Fruit fly (Drosophila melanogaster) whole organism, embryonic: ENCODE data around the gene CG15818.
A peak's percentile ranks its signal among the peaks of the same experiment; 100 is the strongest.

Source experiments
- C15 ChIP-seq: fragments of 200-800 bp; sonication (Bioruptor generic); IDR thresholded peaks from 3 replicates; pipeline ENCODE4 v1.3.6; 2022; ENCODE audit warnings: missing biosample characterization, missing genetic modification characterization
- CG10274 ChIP-seq: fragments of 200-800 bp; sonication (Bioruptor generic); optimal IDR thresholded peaks from 3 replicates; lab custom pipeline; 2017; ENCODE audit warnings: missing biosample characterization, mild to moderate bottlenecking, missing genetic modification characterization
- CG10543 ChIP-seq: fragments of 200-800 bp; sonication (Bioruptor generic); optimal IDR thresholded peaks from 3 replicates; lab custom pipeline; 2017; ENCODE audit warnings: missing biosample characterization, mild to moderate bottlenecking, missing genetic modification characterization, moderate library complexity
- CG11456 ChIP-seq: fragments of 200-800 bp; sonication (Bioruptor generic); IDR thresholded peaks from 3 replicates; pipeline ENCODE4 v1.3.6; 2022; ENCODE audit warnings: missing biosample characterization, missing genetic modification characterization
- CG11723 ChIP-seq: fragments of 200-800 bp; sonication (Bioruptor generic); optimal IDR thresholded peaks from 2 replicates; lab custom pipeline; 2017; ENCODE audit warnings: missing biosample characterization, mild to moderate bottlenecking, missing genetic modification characterization
- CG12744 ChIP-seq: fragments of 200-800 bp; sonication (Bioruptor generic); optimal IDR thresholded peaks from 2 replicates; lab custom pipeline; 2016; ENCODE audit warnings: missing biosample characterization, missing genetic modification characterization
- CG14667 ChIP-seq: fragments of 200-800 bp; sonication (Bioruptor generic); IDR thresholded peaks from 2 replicates; pipeline ENCODE4 v1.3.6; 2022; ENCODE audit warnings: missing biosample characterization, missing genetic modification characterization
- CG30403 ChIP-seq: fragments of 200-800 bp; sonication (Bioruptor generic); optimal IDR thresholded peaks from 3 replicates; lab custom pipeline; 2016; ENCODE audit warnings: missing biosample characterization, missing genetic modification characterization
- CG31365 ChIP-seq: fragments of 200-800 bp; sonication (Bioruptor generic); optimal IDR thresholded peaks from 2 replicates; lab custom pipeline; 2018; ENCODE audit warnings: missing biosample characterization, mild to moderate bottlenecking, missing genetic modification characterization
- CG32772 ChIP-seq: fragments of 200-800 bp; sonication (Bioruptor generic); IDR thresholded peaks from 2 replicates; pipeline ENCODE4 v1.3.6; 2022; ENCODE audit warnings: missing biosample characterization, missing genetic modification characterization
- CG33557 ChIP-seq: fragments of 200-800 bp; sonication (Bioruptor generic); optimal IDR thresholded peaks from 2 replicates; lab custom pipeline; 2019; ENCODE audit warnings: missing biosample characterization, mild to moderate bottlenecking, missing genetic modification characterization, moderate library complexity
- CG34376 ChIP-seq: fragments of 200-800 bp; sonication (Bioruptor generic); optimal IDR thresholded peaks from 2 replicates; lab custom pipeline; 2018; ENCODE audit warnings: missing biosample characterization, mild to moderate bottlenecking, missing genetic modification characterization
- CG3847 ChIP-seq: fragments of 200-800 bp; sonication (Bioruptor generic); IDR thresholded peaks from 2 replicates; pipeline ENCODE4 v1.3.6; 2022; ENCODE audit warnings: missing biosample characterization, missing genetic modification characterization
- CG4854 ChIP-seq: fragments of 200-800 bp; sonication (Bioruptor generic); optimal IDR thresholded peaks from 2 replicates; lab custom pipeline; 2016; ENCODE audit warnings: missing biosample characterization, missing genetic modification characterization, inconsistent platforms
- CG8765 ChIP-seq: fragments of 200-800 bp; sonication (Bioruptor generic); IDR thresholded peaks from 2 replicates; pipeline ENCODE4 v1.3.6; 2022; ENCODE audit warnings: missing biosample characterization, missing genetic modification characterization
- CG9609 ChIP-seq: fragments of 200-800 bp; sonication (Bioruptor generic); optimal IDR thresholded peaks from 3 replicates; lab custom pipeline; 2016; ENCODE audit warnings: missing biosample characterization, missing genetic modification characterization
- CoRest ChIP-seq: fragments of 200-800 bp; sonication (Bioruptor generic); optimal IDR thresholded peaks from 3 replicates; lab custom pipeline; 2018; ENCODE audit warnings: missing biosample characterization, mild to moderate bottlenecking, missing genetic modification characterization, moderate library complexity
- Drgx ChIP-seq: fragments of 200-800 bp; sonication (Bioruptor generic); IDR thresholded peaks from 2 replicates; pipeline ENCODE4 v1.3.6; 2022; ENCODE audit warnings: missing biosample characterization, missing genetic modification characterization
- E2f1 ChIP-seq: fragments of 200-800 bp; sonication (Bioruptor generic); IDR thresholded peaks from 2 replicates; pipeline ENCODE4 v1.3.6; 2022; ENCODE audit warnings: missing biosample characterization, missing genetic modification characterization
- Fer1 ChIP-seq: fragments of 200-800 bp; sonication (Bioruptor generic); optimal IDR thresholded peaks from 2 replicates; lab custom pipeline; 2017; ENCODE audit warnings: missing biosample characterization, mild to moderate bottlenecking, missing genetic modification characterization
- Gsc ChIP-seq: fragments of 200-800 bp; sonication (Bioruptor generic); IDR thresholded peaks from 2 replicates; pipeline ENCODE4 v1.3.6; 2022; ENCODE audit warnings: missing biosample characterization, missing genetic modification characterization
- HLH4C ChIP-seq: fragments of 200-800 bp; sonication (Bioruptor generic); IDR thresholded peaks from 3 replicates; pipeline ENCODE4 v1.3.6; 2022; ENCODE audit warnings: missing biosample characterization, missing genetic modification characterization; ENCODE audit not compliant: partially characterized antibody
- Hr39 ChIP-seq: fragments of >200 bp; optimal IDR thresholded peaks from 2 replicates; lab custom pipeline; 2017
- Hsf ChIP-seq: fragments of 200-800 bp; sonication (Bioruptor generic); optimal IDR thresholded peaks from 3 replicates; lab custom pipeline; 2016; ENCODE audit warnings: missing biosample characterization, missing genetic modification characterization
- Meics ChIP-seq: fragments of 200-800 bp; sonication (Bioruptor generic); optimal IDR thresholded peaks from 2 replicates; lab custom pipeline; 2017; ENCODE audit warnings: missing biosample characterization, mild to moderate bottlenecking, missing genetic modification characterization
- NK7.1 ChIP-seq: fragments of 200-800 bp; sonication (Bioruptor generic); optimal IDR thresholded peaks from 3 replicates; lab custom pipeline; 2016; ENCODE audit warnings: missing biosample characterization, missing genetic modification characterization
- Nf-YB ChIP-seq: fragments of 200-800 bp; sonication (Bioruptor generic); optimal IDR thresholded peaks from 3 replicates; lab custom pipeline; 2019; ENCODE audit warnings: missing biosample characterization, mild to moderate bottlenecking, missing genetic modification characterization, moderate library complexity
- Oaz ChIP-seq: fragments of 200-800 bp; sonication (Bioruptor generic); IDR thresholded peaks from 2 replicates; pipeline ENCODE4 v1.3.6; 2022; ENCODE audit warnings: missing biosample characterization, missing genetic modification characterization
- Sry-β ChIP-seq: fragments of 200-800 bp; sonication (Bioruptor generic); optimal IDR thresholded peaks from 2 replicates; lab custom pipeline; 2018; ENCODE audit warnings: missing biosample characterization, mild to moderate bottlenecking, missing genetic modification characterization, moderate library complexity
- Ssrp ChIP-seq: fragments of 200-800 bp; sonication (Bioruptor generic); optimal IDR thresholded peaks from 2 replicates; lab custom pipeline; 2018; ENCODE audit warnings: missing biosample characterization, mild to moderate bottlenecking, missing genetic modification characterization, moderate library complexity
- Xbp1 ChIP-seq: fragments of 200-800 bp; sonication (Bioruptor generic); optimal IDR thresholded peaks from 3 replicates; lab custom pipeline; 2016; ENCODE audit warnings: missing biosample characterization, mild to moderate bottlenecking, missing genetic modification characterization
- bcd ChIP-seq: fragments of 200-800 bp; sonication (Bioruptor generic); optimal IDR thresholded peaks from 2 replicates; lab custom pipeline; 2017; ENCODE audit warnings: missing biosample characterization, mild to moderate bottlenecking, missing genetic modification characterization
- chinmo ChIP-seq: fragments of 200-800 bp; sonication (Bioruptor generic); IDR thresholded peaks from 4 replicates; pipeline ENCODE4 v1.3.6; 2022; ENCODE audit warnings: missing biosample characterization, missing genetic modification characterization; ENCODE audit not compliant: partially characterized antibody
- dmrt11E ChIP-seq: fragments of 200-800 bp; sonication (Bioruptor generic); optimal IDR thresholded peaks from 3 replicates; lab custom pipeline; 2018; ENCODE audit warnings: missing biosample characterization, mild to moderate bottlenecking, missing genetic modification characterization, moderate library complexity
- esg ChIP-seq: fragments of 200-800 bp; sonication (Bioruptor generic); conservative IDR thresholded peaks from 2 replicates; pipeline ENCODE4 v1.3.6; 2022; ENCODE audit warnings: missing biosample characterization, missing genetic modification characterization
- exex ChIP-seq: fragments of 200-800 bp; sonication (Bioruptor generic); optimal IDR thresholded peaks from 4 replicates; lab custom pipeline; 2018; ENCODE audit warnings: missing biosample characterization, mild to moderate bottlenecking, missing genetic modification characterization, moderate library complexity
- fd102C ChIP-seq: fragments of 200-800 bp; sonication (Bioruptor generic); optimal IDR thresholded peaks from 2 replicates; lab custom pipeline; 2018; ENCODE audit warnings: missing biosample characterization, mild to moderate bottlenecking, missing genetic modification characterization, moderate library complexity
- grn ChIP-seq: fragments of 200-800 bp; sonication (Bioruptor generic); optimal IDR thresholded peaks from 3 replicates; lab custom pipeline; 2017; ENCODE audit warnings: missing biosample characterization, missing genetic modification characterization
- her ChIP-seq: fragments of 200-800 bp; sonication (Bioruptor generic); optimal IDR thresholded peaks from 2 replicates; lab custom pipeline; 2016; ENCODE audit warnings: missing biosample characterization, missing genetic modification characterization
- klu ChIP-seq: fragments of 200-800 bp; sonication (Bioruptor generic); IDR thresholded peaks from 2 replicates; pipeline ENCODE4 v1.3.6; 2022; ENCODE audit warnings: missing biosample characterization, missing genetic modification characterization
- lbe ChIP-seq: fragments of 200-800 bp; sonication (Bioruptor generic); optimal IDR thresholded peaks from 2 replicates; lab custom pipeline; 2016; ENCODE audit warnings: missing biosample characterization, mild to moderate bottlenecking, missing genetic modification characterization
- nerfin-1 ChIP-seq: fragments of 200-800 bp; sonication (Bioruptor generic); optimal IDR thresholded peaks from 3 replicates; lab custom pipeline; 2019; ENCODE audit warnings: missing biosample characterization, mild to moderate bottlenecking, missing genetic modification characterization, moderate library complexity
- pros ChIP-seq: fragments of 200-800 bp; sonication (Bioruptor generic); optimal IDR thresholded peaks from 3 replicates; lab custom pipeline; 2019; ENCODE audit warnings: missing biosample characterization, mild to moderate bottlenecking, missing genetic modification characterization, moderate library complexity
- ranshi ChIP-seq: fragments of 200-800 bp; sonication (Bioruptor generic); IDR thresholded peaks from 2 replicates; pipeline ENCODE4 v1.3.6; 2022; ENCODE audit warnings: missing biosample characterization, missing genetic modification characterization
- sd ChIP-seq: fragments of 200-800 bp; sonication (Bioruptor generic); optimal IDR thresholded peaks from 3 replicates; lab custom pipeline; 2018; ENCODE audit warnings: missing biosample characterization, mild to moderate bottlenecking, missing genetic modification characterization, moderate library complexity
- sug ChIP-seq: fragments of 200-800 bp; optimal IDR thresholded peaks from 2 replicates; lab custom pipeline; 2019; ENCODE audit warnings: missing biosample characterization, mild to moderate bottlenecking, missing genetic modification characterization, moderate library complexity
- tna ChIP-seq: fragments of 200-800 bp; sonication (Bioruptor generic); IDR thresholded peaks from 2 replicates; pipeline ENCODE4 v1.3.6; 2022; ENCODE audit warnings: missing biosample characterization, missing genetic modification characterization; ENCODE audit not compliant: partially characterized antibody
- yki ChIP-seq: fragments of >200 bp; optimal IDR thresholded peaks from 3 replicates; lab custom pipeline; 2018

The CG15818 gene

DNA sequence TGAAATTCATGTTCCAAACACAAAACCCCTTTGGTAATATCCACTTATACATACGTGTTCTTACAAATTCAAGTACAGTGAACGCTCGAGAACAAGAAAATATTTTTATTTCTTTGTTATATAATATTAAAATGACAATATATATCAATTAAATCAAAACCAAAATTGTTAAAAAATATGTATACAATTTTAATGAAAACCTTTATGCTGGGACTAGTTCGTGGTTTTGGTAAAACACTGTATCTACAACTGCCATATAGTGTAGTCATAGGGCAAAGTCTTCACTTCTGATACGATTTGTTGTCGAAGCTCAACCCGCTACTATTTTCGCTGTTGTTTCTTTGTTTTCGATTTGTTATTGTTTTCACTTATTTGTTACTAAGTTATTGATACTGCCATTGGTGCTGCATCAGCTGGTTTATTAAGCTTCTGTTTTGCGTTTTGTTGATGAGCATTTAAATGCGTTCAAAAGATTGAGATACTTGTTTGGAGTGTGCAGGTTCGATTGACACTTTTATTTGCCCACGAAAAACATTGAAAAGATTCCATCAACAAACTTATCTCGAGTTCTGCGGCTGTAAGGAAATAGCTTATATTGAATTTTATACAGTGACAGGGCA, 24.1 kb downstream of the CG15818 start (continued):
- no peak for TF ChIP-seq Hr39 (lab: Kevin White, UChicago)
- no peak for TF ChIP-seq CG8765 (GFP tag; lab: Robert Waterston, UW)
- TF ChIP-seq tna (GFP tag; lab: Robert Waterston, UW), result no peak
- TF ChIP-seq esg (GFP tag; lab: Robert Waterston, UW), result peak; percentile 33; the same call in 1 of the 2 replicates
- TF ChIP-seq E2f1 (GFP tag; lab: Robert Waterston, UW), result peak; percentile 51; the same call in 1 of the 2 replicates
- peak; percentile 66 for TF ChIP-seq Drgx
- TF ChIP-seq CG31365 (tag; lab: Kevin White, UChicago), result no peak
- TF ChIP-seq bcd (GFP tag; lab: Kevin White, UChicago), result no peak
- TF ChIP-seq pros, result no peak
- TF ChIP-seq her (GFP tag; lab: Kevin White, UChicago), result no peak
- no peak for TF ChIP-seq Oaz (GFP tag; lab: Robert Waterston, UW)
- no peak for TF ChIP-seq CG9609 (GFP tag; lab: Kevin White, UChicago)
- no peak for TF ChIP-seq dmrt11E (tag; lab: Kevin White, UChicago)
- no peak for TF ChIP-seq CG14667
- TF ChIP-seq CG10543 (GFP tag; lab: Kevin White, UChicago), result no peak
- TF ChIP-seq klu (GFP tag; lab: Robert Waterston, UW), result no peak
- TF ChIP-seq Sry-β (GFP tag; lab: Kevin White, UChicago), result no peak
- peak; percentile 40 for TF ChIP-seq CG32772
- no peak for TF ChIP-seq fd102C (GFP tag; lab: Kevin White, UChicago)
- no peak for TF ChIP-seq NK7.1 (GFP tag; lab: Kevin White, UChicago)
- peak; percentile 66 for TF ChIP-seq Xbp1 (GFP tag; lab: Kevin White, UChicago)
- TF ChIP-seq Gsc (GFP tag; lab: Robert Waterston, UW), result no peak
- peak; percentile 38 for TF ChIP-seq ranshi
- TF ChIP-seq Hsf, result no peak
- TF ChIP-seq CG10274 (GFP tag; lab: Kevin White, UChicago), result no peak
- TF ChIP-seq Fer1 (GFP tag; lab: Kevin White, UChicago), result peak; percentile 43
- TF ChIP-seq CG3847 (GFP tag; lab: Robert Waterston, UW), result peak; percentile 51
- TF ChIP-seq C15, result 0 out of 3 replicates have a peak, but pooled peaks have one; percentile 47
- TF ChIP-seq, all 482 proteins: peak for 116

DNA sequence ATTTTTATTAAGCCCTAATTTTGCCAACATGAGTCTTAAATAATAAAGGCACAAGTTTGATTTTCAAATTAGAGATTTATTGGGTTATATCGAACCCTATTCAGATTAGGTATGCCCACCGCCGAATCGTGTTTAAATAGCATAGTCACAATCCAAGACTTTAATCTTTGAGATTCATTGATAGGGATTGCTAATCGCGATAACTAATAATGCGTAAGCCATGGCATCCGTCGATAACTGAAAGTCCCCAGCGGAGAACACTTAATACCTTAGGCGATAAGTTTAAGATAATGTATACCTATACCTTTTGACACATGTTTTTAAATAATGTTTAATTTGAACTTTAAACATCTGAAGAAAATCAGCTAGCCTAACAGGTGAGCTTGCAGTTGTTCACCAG, 24.8 kb downstream of the CG15818 start:
- peak; percentile 56 for TF ChIP-seq grn (GFP tag; lab: Kevin White, UChicago)
- peak; percentile 8 for TF ChIP-seq sd (tag; lab: Kevin White, UChicago)
- TF ChIP-seq CoRest (tag; lab: Kevin White, UChicago), result no peak
- TF ChIP-seq exex (tag; lab: Kevin White, UChicago), result peak; percentile 85
- TF ChIP-seq chinmo, result no peak
- no peak for TF ChIP-seq pros
- no peak for TF ChIP-seq HLH4C (GFP tag; lab: Robert Waterston, UW)
- TF ChIP-seq Gsc (GFP tag; lab: Robert Waterston, UW), result no peak
- peak; percentile 96 for TF ChIP-seq sug
- peak; percentile 52 for TF ChIP-seq CG34376 (GFP tag; lab: Kevin White, UChicago)

DNA sequence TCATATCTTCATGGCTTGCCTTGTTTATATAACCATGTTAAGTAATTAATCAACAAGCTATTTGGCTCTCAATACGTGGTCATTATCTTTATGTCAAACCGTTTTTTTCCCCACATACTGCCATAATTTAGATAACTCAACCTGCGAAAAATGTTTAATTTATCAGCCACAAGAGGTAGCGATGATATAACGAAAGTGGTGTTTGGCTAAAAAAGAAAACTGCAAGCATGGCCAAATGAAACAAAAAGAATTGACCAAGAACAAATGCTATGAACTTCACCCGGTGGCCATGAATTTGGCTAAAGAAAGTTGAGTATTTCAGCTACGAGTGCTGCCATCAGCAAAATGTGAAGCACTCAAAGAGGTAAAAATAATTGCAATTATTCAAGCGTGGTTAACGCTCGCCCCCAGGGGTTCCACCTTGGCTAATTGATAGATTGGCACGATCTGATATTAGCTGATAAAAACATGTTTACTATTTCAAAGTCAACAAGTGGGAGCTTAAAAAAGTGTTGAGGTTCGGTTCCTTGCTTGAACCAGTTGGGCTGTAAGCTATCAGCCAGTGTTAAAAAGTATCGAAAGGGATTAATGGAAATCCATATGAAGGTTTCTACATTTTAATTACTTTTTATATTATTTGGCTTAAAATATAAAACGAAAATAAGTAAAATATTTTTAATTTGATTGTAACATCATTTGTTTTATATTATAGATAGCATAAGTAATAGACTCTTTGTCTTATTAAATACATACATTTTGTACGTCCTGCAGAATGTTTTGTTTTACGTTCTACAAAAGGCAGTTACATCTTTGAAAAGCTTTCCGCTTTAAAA, 26.0 kb downstream of the CG15818 start:
- peak; percentile 39 for TF ChIP-seq CG11723 (GFP tag; lab: Kevin White, UChicago)
- peak; percentile 88 for TF ChIP-seq CG11456 (GFP tag; lab: Robert Waterston, UW)
- TF ChIP-seq Nf-YB (GFP tag; lab: Kevin White, UChicago), result no peak
- TF ChIP-seq nerfin-1 (tag; lab: Kevin White, UChicago), result peak; percentile 44
- peak; percentile 38 for TF ChIP-seq CG30403
- TF ChIP-seq CG12744 (GFP tag; lab: Kevin White, UChicago), result peak; percentile 71
- no peak for TF ChIP-seq Ssrp (tag; lab: Kevin White, UChicago)
- TF ChIP-seq CG32772, result 0 out of 2 replicates have a peak, but pooled peaks have one; percentile 7
- peak; percentile 42 for TF ChIP-seq lbe
- TF ChIP-seq Meics (GFP tag; lab: Kevin White, UChicago), result peak; percentile 77
- peak; percentile 81 for TF ChIP-seq CG4854 (GFP tag; lab: Kevin White, UChicago)
- no peak for TF ChIP-seq yki (lab: Kevin White, UChicago)
- peak; percentile 35 for TF ChIP-seq CG33557
